Worm (Caenorhabditis elegans) whole organism, young adult: ENCODE data around the gene Y37H2A.14.

Experiments
- lsl-1 ChIP-seq: fragments of 200-800 bp; sonication (Bioruptor generic); optimal IDR thresholded peaks from 2 replicates; lab custom pipeline; 2018; ENCODE audit warnings: mild to moderate bottlenecking, missing genetic modification characterization, moderate library complexity, missing compliant biosample characterization
- nhr-120 ChIP-seq: fragments of 200-800 bp; sonication (Bioruptor generic); IDR thresholded peaks from 2 replicates; pipeline ENCODE4 v1.3.6; 2022; ENCODE audit warnings: missing genetic modification characterization, missing compliant biosample characterization

DNA sequence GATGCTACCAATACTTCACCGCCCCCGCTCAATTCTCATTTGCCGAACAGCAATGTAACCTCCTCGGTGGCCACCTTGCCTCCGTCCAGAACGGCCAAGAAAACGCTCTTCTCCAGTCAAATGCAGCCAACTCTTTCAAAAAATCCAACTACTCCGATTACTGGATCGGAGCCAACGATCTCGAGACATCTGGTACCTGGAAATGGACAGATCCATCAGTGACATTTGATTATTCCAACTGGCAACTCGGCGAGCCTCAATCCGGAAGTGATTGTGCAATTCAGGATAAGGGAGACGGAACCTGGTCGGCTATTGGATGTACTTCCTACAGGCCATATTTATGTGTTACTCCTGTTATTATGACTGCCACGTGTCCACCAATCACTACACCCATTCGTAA lies 14.6 kb downstream of the Y37H2A.14 start:
- TF ChIP-seq lsl-1: no peak
- TF ChIP-seq nhr-120 (GFP tag; lab: Robert Waterston, UW): no peak
